Fruit fly (Drosophila melanogaster): Measurements from ENCODE around the gene CG15260.

- TF ChIP-seq gl (tag; optimal IDR thresholded peaks at IDR 0.05) (no peak), CG14655 (GFP tag; optimal IDR thresholded peaks at IDR 0.05) (peak; percentile 21), EcR (GFP tag; optimal IDR thresholded peaks at IDR 0.05) (no peak), CG8159 (tag; optimal IDR thresholded peaks at IDR 0.05) (peak; percentile 23), CG10348 (GFP tag; IDR thresholded peaks at IDR 0.05) (no peak), Snoo (tag; optimal IDR thresholded peaks at IDR 0.05) (no peak), CG17806 (tag; optimal IDR thresholded peaks at IDR 0.05) (no peak), CG8301 (tag; optimal IDR thresholded peaks at IDR 0.05) (no peak), CG9948 (tag; optimal IDR thresholded peaks at IDR 0.05) (no peak)
These were observed 22.9 kb upstream of the CG15260 start for dm6 chr2L:15314903-15315302.

Measured in whole organism, pupa.